Worm (Caenorhabditis elegans) whole organism, L2 larva: Measurements from ENCODE around the gene B0464.6.
A peak's percentile ranks its signal among the peaks of the same experiment; 100 is the strongest.

ENCODE experiments used
- C34F6.9 ChIP-seq: fragments of 150-350 bp; optimal IDR thresholded peaks from 2 replicates; lab custom pipeline; 2014; ENCODE audit warnings: missing biosample characterization, missing genetic modification characterization
- F13H6.1 ChIP-seq: sonication (generic microtip); optimal IDR thresholded peaks from 2 replicates; lab custom pipeline; 2016; ENCODE audit warnings: missing genetic modification characterization, missing compliant biosample characterization
- R02D3.7 ChIP-seq: fragments of 150-350 bp; optimal IDR thresholded peaks from 2 replicates; lab custom pipeline; 2014; ENCODE audit warnings: missing biosample characterization, missing genetic modification characterization
- Y55F3AM.14 ChIP-seq: fragments of 200-800 bp; sonication (Bioruptor generic); optimal IDR thresholded peaks from 2 replicates; lab custom pipeline; 2018; ENCODE audit warnings: mild to moderate bottlenecking, missing genetic modification characterization, missing compliant biosample characterization
- ZK546.5 ChIP-seq: sonication (generic microtip); optimal IDR thresholded peaks from 2 replicates; lab custom pipeline; 2017; ENCODE audit warnings: missing biosample characterization, missing genetic modification characterization
- alr-1 ChIP-seq: fragments of 150-350 bp; optimal IDR thresholded peaks from 2 replicates; lab custom pipeline; 2014; ENCODE audit warnings: missing biosample characterization, missing genetic modification characterization
- aly-2 ChIP-seq: fragments of 150-350 bp; optimal IDR thresholded peaks from 2 replicates; lab custom pipeline; 2014; ENCODE audit warnings: missing biosample characterization, missing genetic modification characterization
- ama-1 ChIP-seq: fragments of 150-350 bp; optimal IDR thresholded peaks from 2 replicates; lab custom pipeline; 2018; ENCODE audit warnings: inconsistent platforms
- blmp-1 ChIP-seq: sonication (generic microtip); optimal IDR thresholded peaks from 2 replicates; lab custom pipeline; 2017; ENCODE audit warnings: missing genetic modification characterization, mild to moderate bottlenecking, missing compliant biosample characterization, antibody characterized with exemption, moderate library complexity; ENCODE audit not compliant: insufficient read depth
- ceh-16 ChIP-seq: fragments of 150-350 bp; optimal IDR thresholded peaks from 2 replicates; lab custom pipeline; 2014; ENCODE audit warnings: missing biosample characterization, missing genetic modification characterization
- ceh-82 ChIP-seq: fragments of 150-350 bp; optimal IDR thresholded peaks from 2 replicates; lab custom pipeline; 2014; ENCODE audit warnings: missing biosample characterization, missing genetic modification characterization
- crh-2 ChIP-seq: sonication (generic microtip); optimal IDR thresholded peaks from 2 replicates; lab custom pipeline; 2017; ENCODE audit warnings: missing biosample characterization, missing genetic modification characterization
- dmd-4 ChIP-seq: sonication (generic microtip); optimal IDR thresholded peaks from 2 replicates; lab custom pipeline; 2017; ENCODE audit warnings: missing biosample characterization, missing genetic modification characterization
- egl-27 ChIP-seq: sonication (generic microtip); optimal IDR thresholded peaks from 3 replicates; lab custom pipeline; 2017; ENCODE audit warnings: missing biosample characterization, missing genetic modification reagents, missing genetic modification characterization
- elt-1 ChIP-seq: fragments of 150-350 bp; optimal IDR thresholded peaks from 2 replicates; lab custom pipeline; 2014; ENCODE audit warnings: missing biosample characterization, missing genetic modification characterization
- elt-3 ChIP-seq: sonication (generic microtip); optimal IDR thresholded peaks from 2 replicates; lab custom pipeline; 2017; ENCODE audit warnings: missing biosample characterization, missing genetic modification characterization
- fos-1 ChIP-seq: fragments of 150-350 bp; optimal IDR thresholded peaks from 2 replicates; lab custom pipeline; 2014; ENCODE audit warnings: missing biosample characterization, missing genetic modification characterization
- gmeb-1 ChIP-seq: fragments of 150-350 bp; optimal IDR thresholded peaks from 2 replicates; lab custom pipeline; 2014; ENCODE audit warnings: missing biosample characterization, missing genetic modification characterization
- lin-11 ChIP-seq: fragments of 150-350 bp; sonication (generic microtip); optimal IDR thresholded peaks from 2 replicates; lab custom pipeline; 2014; ENCODE audit warnings: missing biosample characterization, missing genetic modification characterization, inconsistent platforms, mixed read lengths
- lin-13 ChIP-seq: fragments of 150-350 bp; optimal IDR thresholded peaks from 2 replicates; lab custom pipeline; 2014; ENCODE audit warnings: missing biosample characterization, missing genetic modification reagents, missing genetic modification characterization
- lin-39 ChIP-seq: fragments of 150-350 bp; optimal IDR thresholded peaks from 2 replicates; lab custom pipeline; 2014; ENCODE audit warnings: missing biosample characterization, missing genetic modification reagents, missing genetic modification characterization
- lsy-2 ChIP-seq, 2 experiments: fragments of 150-350 bp in 1 of 2; sonication (generic microtip) in 1 of 2; optimal IDR thresholded peaks; 2 replicates each; lab custom pipeline; 2014 to 2017; ENCODE audit warnings: missing biosample characterization in 2 of 2, missing genetic modification characterization in 2 of 2
- mab-5 ChIP-seq: fragments of 150-350 bp; optimal IDR thresholded peaks from 2 replicates; lab custom pipeline; 2014; ENCODE audit warnings: missing biosample characterization, missing genetic modification characterization
- mbf-1 ChIP-seq: sonication (generic microtip); optimal IDR thresholded peaks from 2 replicates; lab custom pipeline; 2017; ENCODE audit warnings: missing biosample characterization, missing genetic modification characterization
- mdl-1 ChIP-seq, 2 experiments: fragments of 150-350 bp in 1 of 2; sonication (generic microtip) in 1 of 2; optimal IDR thresholded peaks; 2 replicates each; lab custom pipeline; 2017; ENCODE audit warnings: missing biosample characterization in 2 of 2, missing genetic modification characterization in 2 of 2
- nhr-10 ChIP-seq: sonication (generic microtip); optimal IDR thresholded peaks from 2 replicates; lab custom pipeline; 2017; ENCODE audit warnings: missing biosample characterization, missing genetic modification characterization
- nhr-11 ChIP-seq: fragments of 150-350 bp; optimal IDR thresholded peaks from 2 replicates; lab custom pipeline; 2014; ENCODE audit warnings: missing biosample characterization, missing genetic modification characterization
- nhr-12 ChIP-seq: fragments of 150-350 bp; optimal IDR thresholded peaks from 2 replicates; lab custom pipeline; 2014; ENCODE audit warnings: missing biosample characterization, missing genetic modification characterization
- nhr-129 ChIP-seq: fragments of 150-350 bp; optimal IDR thresholded peaks from 2 replicates; lab custom pipeline; 2014; ENCODE audit warnings: missing biosample characterization, missing genetic modification characterization
- nhr-21 ChIP-seq: fragments of 150-350 bp; optimal IDR thresholded peaks from 2 replicates; lab custom pipeline; 2014; ENCODE audit warnings: missing biosample characterization, missing genetic modification characterization
- nhr-23 ChIP-seq: fragments of 150-350 bp; optimal IDR thresholded peaks from 2 replicates; lab custom pipeline; 2014; ENCODE audit warnings: missing biosample characterization, missing genetic modification reagents, missing genetic modification characterization
- nhr-237 ChIP-seq: fragments of 150-350 bp; optimal IDR thresholded peaks from 2 replicates; lab custom pipeline; 2014; ENCODE audit warnings: missing biosample characterization, missing genetic modification characterization
- nhr-25 ChIP-seq: fragments of 150-350 bp; sonication (generic microtip); optimal IDR thresholded peaks from 3 replicates; lab custom pipeline; 2014; ENCODE audit warnings: missing biosample characterization, missing genetic modification characterization
- nhr-6 ChIP-seq: fragments of 150-350 bp; optimal IDR thresholded peaks from 2 replicates; lab custom pipeline; 2014; ENCODE audit warnings: missing biosample characterization, missing genetic modification characterization
- nhr-77 ChIP-seq: fragments of 150-350 bp; optimal IDR thresholded peaks from 2 replicates; lab custom pipeline; 2014; ENCODE audit warnings: missing biosample characterization, missing genetic modification characterization
- peb-1 ChIP-seq: fragments of 150-350 bp; optimal IDR thresholded peaks from 2 replicates; lab custom pipeline; 2014; ENCODE audit warnings: missing biosample characterization, missing genetic modification characterization
- sem-4 ChIP-seq: fragments of 150-350 bp; optimal IDR thresholded peaks from 2 replicates; lab custom pipeline; 2014; ENCODE audit warnings: missing biosample characterization, missing genetic modification reagents, missing genetic modification characterization
- skn-1 ChIP-seq: sonication (generic microtip); optimal IDR thresholded peaks from 2 replicates; lab custom pipeline; 2017; ENCODE audit warnings: missing biosample characterization, missing genetic modification characterization
- sma-3 ChIP-seq: sonication (generic microtip); optimal IDR thresholded peaks from 2 replicates; lab custom pipeline; 2016; ENCODE audit warnings: missing genetic modification reagents, missing genetic modification characterization, missing compliant biosample characterization
- sma-9 ChIP-seq, 2 experiments: fragments of 150-350 bp in 1 of 2; sonication (generic microtip) in 1 of 2; optimal IDR thresholded peaks; 2 replicates each; lab custom pipeline; 2014 to 2016; ENCODE audit warnings: missing genetic modification characterization in 2 of 2, mild to moderate bottlenecking in 1 of 2, missing biosample characterization in 1 of 2, missing compliant biosample characterization in 1 of 2, missing genetic modification reagents in 1 of 2, moderate library complexity in 1 of 2
- snpc-4 ChIP-seq: fragments of 150-350 bp; optimal IDR thresholded peaks from 2 replicates; lab custom pipeline; 2014; ENCODE audit warnings: missing biosample characterization, missing genetic modification characterization
- unc-39 ChIP-seq: fragments of 150-350 bp; optimal IDR thresholded peaks from 2 replicates; lab custom pipeline; 2014; ENCODE audit warnings: missing biosample characterization, missing genetic modification characterization
- unc-55 ChIP-seq: fragments of 150-350 bp; sonication (generic microtip); optimal IDR thresholded peaks from 3 replicates; lab custom pipeline; 2014; ENCODE audit warnings: missing biosample characterization, missing genetic modification reagents, missing genetic modification characterization
- unc-62 ChIP-seq: fragments of 150-350 bp; optimal IDR thresholded peaks from 2 replicates; lab custom pipeline; 2014; ENCODE audit warnings: missing biosample characterization, missing genetic modification reagents, missing genetic modification characterization
- zag-1 ChIP-seq: fragments of 150-350 bp; optimal IDR thresholded peaks from 2 replicates; lab custom pipeline; 2014; ENCODE audit warnings: missing biosample characterization, missing genetic modification characterization
- ztf-1 ChIP-seq: fragments of 200-800 bp; sonication (Bioruptor generic); conservative IDR thresholded peaks from 2 replicates; pipeline ENCODE4 v1.3.6; 2022; ENCODE audit warnings: missing genetic modification characterization, missing compliant biosample characterization
- ztf-11 ChIP-seq: sonication (generic microtip); optimal IDR thresholded peaks from 2 replicates; lab custom pipeline; 2017; ENCODE audit warnings: missing biosample characterization, missing genetic modification characterization
- ztf-4 ChIP-seq: fragments of 150-350 bp; optimal IDR thresholded peaks from 2 replicates; lab custom pipeline; 2014; ENCODE audit warnings: missing biosample characterization, missing genetic modification characterization

B0464.6 gene

DNA sequence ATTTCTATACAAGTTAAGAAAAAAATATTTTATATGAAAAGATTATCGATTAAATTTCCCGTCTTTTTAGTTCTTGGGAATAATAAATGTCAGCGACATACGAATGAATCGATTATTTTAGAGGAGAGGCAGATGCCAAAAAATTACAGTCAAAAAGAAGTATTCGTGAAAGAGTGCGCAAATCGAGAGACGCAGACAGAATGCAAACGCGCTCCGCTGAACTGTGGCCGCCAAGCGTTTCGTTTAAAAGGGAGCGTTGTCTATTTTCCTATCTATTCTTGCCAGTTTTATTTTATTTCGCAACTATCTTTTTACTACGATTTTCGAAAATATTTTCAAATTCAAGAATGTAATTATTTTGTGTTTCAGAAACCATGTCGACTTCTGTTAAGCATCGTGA lies 1.3 kb upstream of the B0464.6 start, which contains the start of gene baf-1:
Gene baf-1 (plus strand): TSS at position 370 of the 400 bp plus-strand sequence.
- TF ChIP-seq mbf-1 (tag; lab: Kevin White, UChicago) (no peak), sem-4 (tag; lab: Kevin White, UChicago) (no peak), aly-2 (tag; lab: Kevin White, UChicago) (no peak), nhr-237 (no peak), ztf-1 (GFP tag; lab: Robert Waterston, UW) (no peak), sma-9 (GFP tag; optimal IDR thresholded peaks at IDR 0.05; lab: Kevin White, UChicago) (peak; percentile 46), sma-9 (tag; optimal IDR thresholded peaks at IDR 0.05; lab: Kevin White, UChicago) (no peak), snpc-4 (no peak), nhr-6 (no peak), unc-62 (GFP tag; lab: Kevin White, UChicago) (no peak), nhr-12 (tag; lab: Kevin White, UChicago) (no peak), Y55F3AM.14 (GFP tag; lab: Kevin White, UChicago) (no peak), lin-11 (tag; lab: Kevin White, UChicago) (peak; percentile 17), peb-1 (tag; lab: Kevin White, UChicago) (no peak), ama-1 (no peak), R02D3.7 (no peak), nhr-77 (tag; lab: Kevin White, UChicago) (no peak), unc-55 (GFP tag; lab: Kevin White, UChicago) (peak; percentile 76), ztf-11 (tag; lab: Kevin White, UChicago) (no peak), ceh-82 (tag; lab: Kevin White, UChicago) (no peak), elt-1 (tag; lab: Kevin White, UChicago) (no peak), nhr-21 (tag; lab: Kevin White, UChicago) (peak; percentile 29), egl-27 (tag; lab: Kevin White, UChicago) (no peak), nhr-10 (no peak), fos-1 (tag; lab: Kevin White, UChicago) (peak; percentile 37), nhr-23 (tag; lab: Kevin White, UChicago) (no peak), F13H6.1 (tag; lab: Kevin White, UChicago) (peak; percentile 23), skn-1 (tag; lab: Kevin White, UChicago) (no peak), ztf-4 (no peak), nhr-129 (tag; lab: Kevin White, UChicago) (peak; percentile 30), gmeb-1 (tag; lab: Kevin White, UChicago) (peak; percentile 80), C34F6.9 (tag; lab: Kevin White, UChicago) (peak; percentile 93), nhr-11 (tag; lab: Kevin White, UChicago) (no peak), alr-1 (tag; lab: Kevin White, UChicago) (no peak), ZK546.5 (peak; percentile 12), unc-39 (tag; lab: Kevin White, UChicago) (no peak), elt-3 (no peak), nhr-25 (tag; lab: Kevin White, UChicago) (peak; percentile 72), lin-13 (GFP tag; lab: Kevin White, UChicago) (peak; percentile 33), lsy-2 (tag; optimal IDR thresholded peaks at IDR 0.05; lab: Kevin White, UChicago) (peak; percentile 44 to 83), mdl-1 (tag; optimal IDR thresholded peaks at IDR 0.05; lab: Kevin White, UChicago) (no peak), sma-3 (peak; percentile 58), mab-5 (tag; lab: Kevin White, UChicago) (peak; percentile 57), zag-1 (tag; lab: Kevin White, UChicago) (no peak), dmd-4 (tag; lab: Kevin White, UChicago) (no peak), lin-39 (no peak), blmp-1 (peak; percentile 13), crh-2 (tag; lab: Kevin White, UChicago) (peak; percentile 70), ceh-16 (tag; lab: Kevin White, UChicago) (no peak)
